Worm (Caenorhabditis elegans) whole organism, L1 larva: Measurements from ENCODE around the gene polh-1.

ENCODE experiments used
- aly-2 ChIP-seq: fragments of 150-350 bp; optimal IDR thresholded peaks from 2 replicates; lab custom pipeline; 2014; ENCODE audit warnings: missing biosample characterization, missing genetic modification characterization
- egl-27 ChIP-seq, 2 experiments: fragments of 150-350 bp in 1 of 2; sonication (generic microtip); optimal IDR thresholded peaks; 3 replicates each; lab custom pipeline; 2017 to 2018; ENCODE audit warnings: missing biosample characterization in 2 of 2, missing genetic modification characterization in 2 of 2, missing genetic modification reagents in 2 of 2
- hpl-2 ChIP-seq: fragments of 150-350 bp; optimal IDR thresholded peaks from 2 replicates; lab custom pipeline; 2014; ENCODE audit warnings: missing biosample characterization, missing genetic modification reagents, missing genetic modification characterization
- isw-1 ChIP-seq: fragments of 200-800 bp; sonication (Bioruptor generic); IDR thresholded peaks from 2 replicates; pipeline ENCODE4 v1.3.6; 2022; ENCODE audit warnings: missing genetic modification characterization, missing compliant biosample characterization

DNA sequence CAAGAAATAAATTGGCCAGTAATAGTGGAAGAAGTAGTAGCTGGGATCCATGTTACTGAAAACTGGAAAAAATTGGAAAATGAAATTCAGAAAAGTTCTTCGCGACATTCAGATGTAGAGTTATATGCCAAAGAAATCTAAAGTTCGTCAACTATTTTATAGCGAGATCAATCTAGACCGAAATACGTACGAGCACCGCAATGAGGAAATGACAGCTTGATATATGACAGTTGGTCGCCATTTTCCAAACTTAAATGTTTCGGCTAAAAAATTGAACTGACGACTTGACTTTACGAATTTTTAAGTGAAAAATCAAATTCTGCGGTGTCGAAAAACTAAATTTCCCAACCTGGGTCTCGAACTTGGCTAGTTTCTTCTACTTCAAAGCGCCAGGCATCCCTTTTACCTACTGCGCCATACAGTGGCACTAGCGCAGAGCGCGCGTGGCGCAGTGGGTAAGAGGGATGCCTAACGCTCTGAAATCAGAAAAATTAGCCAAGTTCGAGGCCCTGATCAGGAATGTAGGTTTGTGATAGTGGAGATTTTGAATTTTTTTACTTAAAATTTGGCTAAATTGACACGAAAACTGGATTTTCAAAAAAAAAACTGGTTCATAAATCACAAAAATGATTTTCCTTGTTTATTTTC, 32.7 kb upstream of the polh-1 start, which contains the start of gene srd-66:
- TF ChIP-seq hpl-2 (GFP tag; lab: Kevin White, UChicago) (no peak), egl-27 (tag; optimal IDR thresholded peaks at IDR 0.05; lab: Kevin White, UChicago) (no peak), isw-1 (GFP tag; lab: Robert Waterston, UW) (no peak), aly-2 (no peak)
